Fruit fly (Drosophila melanogaster) whole organism, embryonic: ENCODE data around the gene CG8051.

Experiments used
- Bgb ChIP-seq: fragments of 200-800 bp; sonication (Bioruptor generic); IDR thresholded peaks from 2 replicates; pipeline ENCODE4 v1.3.6; 2022; ENCODE audit warnings: missing biosample characterization, missing genetic modification characterization; ENCODE audit not compliant: partially characterized antibody
- CG10979 ChIP-seq: fragments of 200-800 bp; sonication (Bioruptor generic); optimal IDR thresholded peaks from 2 replicates; lab custom pipeline; 2018; ENCODE audit warnings: missing biosample characterization, mild to moderate bottlenecking, missing genetic modification characterization, moderate library complexity
- CG11093 ChIP-seq: fragments of 200-800 bp; sonication (Bioruptor generic); IDR thresholded peaks from 3 replicates; pipeline ENCODE4 v1.3.6; 2022; ENCODE audit warnings: missing biosample characterization, missing genetic modification characterization
- CG12659 ChIP-seq: fragments of 200-800 bp; sonication (Bioruptor generic); optimal IDR thresholded peaks from 3 replicates; lab custom pipeline; 2017; ENCODE audit warnings: mild to moderate bottlenecking, missing biosample characterization, missing genetic modification reagents, missing genetic modification characterization
- CG13424 ChIP-seq: fragments of 200-800 bp; sonication (Bioruptor generic); optimal IDR thresholded peaks from 2 replicates; lab custom pipeline; 2019; ENCODE audit warnings: missing biosample characterization, mild to moderate bottlenecking, missing genetic modification characterization, moderate library complexity
- CG14860 ChIP-seq: fragments of 200-800 bp; sonication (Bioruptor generic); IDR thresholded peaks from 3 replicates; pipeline ENCODE4 v1.3.6; 2022; ENCODE audit warnings: missing biosample characterization, missing genetic modification characterization; ENCODE audit not compliant: partially characterized antibody
- CG15011 ChIP-seq: fragments of 200-800 bp; sonication (Bioruptor generic); optimal IDR thresholded peaks from 3 replicates; lab custom pipeline; 2018; ENCODE audit warnings: missing biosample characterization, mild to moderate bottlenecking, missing genetic modification characterization
- CG16863 ChIP-seq: fragments of 200-800 bp; sonication (Bioruptor generic); optimal IDR thresholded peaks from 3 replicates; lab custom pipeline; 2016; ENCODE audit warnings: missing biosample characterization, missing genetic modification characterization
- CG17186 ChIP-seq: fragments of 200-800 bp; sonication (Bioruptor generic); optimal IDR thresholded peaks from 3 replicates; lab custom pipeline; 2017; ENCODE audit warnings: missing biosample characterization, missing genetic modification reagents, missing genetic modification characterization
- CG1792 ChIP-seq: fragments of 200-800 bp; sonication (Bioruptor generic); optimal IDR thresholded peaks from 2 replicates; lab custom pipeline; 2016; ENCODE audit warnings: missing biosample characterization, missing genetic modification characterization
- CG2202 ChIP-seq: fragments of 200-800 bp; sonication (Bioruptor generic); optimal IDR thresholded peaks from 2 replicates; lab custom pipeline; 2018; ENCODE audit warnings: missing biosample characterization, mild to moderate bottlenecking, missing genetic modification characterization
- CG2875 ChIP-seq: fragments of 200-800 bp; sonication (Bioruptor generic); optimal IDR thresholded peaks from 2 replicates; lab custom pipeline; 2017; ENCODE audit warnings: missing biosample characterization, mild to moderate bottlenecking, missing genetic modification characterization, missing genetic modification reagents
- CG30403 ChIP-seq: fragments of 200-800 bp; sonication (Bioruptor generic); optimal IDR thresholded peaks from 3 replicates; lab custom pipeline; 2016; ENCODE audit warnings: missing biosample characterization, missing genetic modification characterization
- CG3838 ChIP-seq: fragments of 200-800 bp; sonication (Bioruptor generic); optimal IDR thresholded peaks from 3 replicates; lab custom pipeline; 2016; ENCODE audit warnings: missing biosample characterization, missing genetic modification characterization
- CG9932 ChIP-seq: fragments of 200-800 bp; sonication (Bioruptor generic); IDR thresholded peaks from 2 replicates; pipeline ENCODE4 v1.3.6; 2022; ENCODE audit warnings: missing biosample characterization, missing genetic modification characterization
- CTCF ChIP-seq: fragments of 200-800 bp; sonication (Bioruptor generic); optimal IDR thresholded peaks from 2 replicates; lab custom pipeline; 2017; ENCODE audit warnings: missing biosample characterization, mild to moderate bottlenecking, missing genetic modification characterization, moderate library complexity
- Dad ChIP-seq: fragments of 200-800 bp; sonication (Bioruptor generic); optimal IDR thresholded peaks from 3 replicates; lab custom pipeline; 2016; ENCODE audit warnings: missing biosample characterization, missing genetic modification characterization
- Elba2 ChIP-seq: fragments of 200-800 bp; sonication (Bioruptor generic); optimal IDR thresholded peaks from 3 replicates; lab custom pipeline; 2016; ENCODE audit warnings: missing biosample characterization, missing genetic modification characterization
- H2.0 ChIP-seq: fragments of 200-800 bp; sonication (Bioruptor generic); IDR thresholded peaks from 2 replicates; pipeline ENCODE4 v1.3.6; 2022; ENCODE audit warnings: missing biosample characterization, missing genetic modification characterization
- Jarid2 ChIP-seq: fragments of 200-800 bp; sonication (Bioruptor generic); optimal IDR thresholded peaks from 3 replicates; lab custom pipeline; 2017; ENCODE audit warnings: mild to moderate bottlenecking, missing biosample characterization, missing genetic modification reagents, missing genetic modification characterization
- Myb ChIP-seq: fragments of 200-800 bp; sonication (Bioruptor generic); optimal IDR thresholded peaks from 2 replicates; lab custom pipeline; 2016; ENCODE audit warnings: missing biosample characterization, missing genetic modification characterization
- NFAT ChIP-seq: fragments of 200-800 bp; sonication (Bioruptor generic); IDR thresholded peaks from 2 replicates; pipeline ENCODE4 v1.3.6; 2022; ENCODE audit warnings: missing biosample characterization, missing genetic modification characterization
- Neu2 ChIP-seq: fragments of 200-800 bp; sonication (Bioruptor generic); optimal IDR thresholded peaks from 3 replicates; lab custom pipeline; 2016; ENCODE audit warnings: missing biosample characterization, missing genetic modification characterization, borderline replicate concordance
- Ptx1 ChIP-seq: fragments of 200-800 bp; sonication (Bioruptor generic); IDR thresholded peaks from 2 replicates; pipeline ENCODE4 v1.3.6; 2022; ENCODE audit warnings: missing biosample characterization, missing genetic modification characterization
- Usf ChIP-seq: fragments of 200-800 bp; sonication (Bioruptor generic); optimal IDR thresholded peaks from 2 replicates; lab custom pipeline; 2017; ENCODE audit warnings: missing genotype, missing biosample characterization, missing genetic modification characterization
- cato ChIP-seq: fragments of 200-800 bp; sonication (Bioruptor generic); optimal IDR thresholded peaks from 2 replicates; lab custom pipeline; 2016; ENCODE audit warnings: missing biosample characterization, missing genetic modification characterization, borderline replicate concordance
- chn ChIP-seq: fragments of 200-800 bp; sonication (Bioruptor generic); optimal IDR thresholded peaks from 2 replicates; lab custom pipeline; 2016; ENCODE audit warnings: missing biosample characterization, missing genetic modification characterization
- dimm ChIP-seq: fragments of 200-800 bp; sonication (Bioruptor generic); IDR thresholded peaks from 2 replicates; pipeline ENCODE4 v1.3.6; 2022; ENCODE audit warnings: missing biosample characterization, missing genetic modification characterization
- dysf ChIP-seq: fragments of 200-800 bp; sonication (Bioruptor generic); IDR thresholded peaks from 3 replicates; pipeline ENCODE4 v1.3.6; 2022; ENCODE audit warnings: missing biosample characterization, missing genetic modification characterization
- eyg ChIP-seq: fragments of 200-800 bp; sonication (Bioruptor generic); optimal IDR thresholded peaks from 3 replicates; lab custom pipeline; 2016; ENCODE audit warnings: missing biosample characterization, missing genetic modification characterization
- fd64A ChIP-seq: fragments of 200-800 bp; sonication (Bioruptor generic); optimal IDR thresholded peaks from 3 replicates; lab custom pipeline; 2018; ENCODE audit warnings: missing biosample characterization, mild to moderate bottlenecking, missing genetic modification characterization
- grau ChIP-seq: fragments of 200-800 bp; optimal IDR thresholded peaks from 3 replicates; lab custom pipeline; 2019; ENCODE audit warnings: missing biosample characterization, mild to moderate bottlenecking, missing genetic modification characterization, moderate library complexity
- gt ChIP-seq: fragments of 200-800 bp; sonication (Bioruptor generic); IDR thresholded peaks from 2 replicates; pipeline ENCODE4 v1.3.6; 2022; ENCODE audit warnings: missing biosample characterization, missing genetic modification characterization
- kay ChIP-seq: fragments of 200-800 bp; sonication (Bioruptor generic); optimal IDR thresholded peaks from 2 replicates; lab custom pipeline; 2016; ENCODE audit warnings: missing biosample characterization, missing genetic modification characterization
- ken ChIP-seq: fragments of 200-800 bp; sonication (Bioruptor generic); IDR thresholded peaks from 3 replicates; pipeline ENCODE4 v1.3.6; 2022; ENCODE audit warnings: missing biosample characterization, missing genetic modification characterization
- lbe ChIP-seq: fragments of 200-800 bp; sonication (Bioruptor generic); optimal IDR thresholded peaks from 2 replicates; lab custom pipeline; 2016; ENCODE audit warnings: missing biosample characterization, mild to moderate bottlenecking, missing genetic modification characterization
- nerfin-2 ChIP-seq: fragments of 200-800 bp; sonication (Bioruptor generic); IDR thresholded peaks from 2 replicates; pipeline ENCODE4 v1.3.6; 2022; ENCODE audit warnings: missing biosample characterization, missing genetic modification characterization; ENCODE audit not compliant: partially characterized antibody
- onecut ChIP-seq: fragments of 200-800 bp; sonication (Bioruptor generic); IDR thresholded peaks from 2 replicates; pipeline ENCODE4 v1.3.6; 2022; ENCODE audit warnings: missing biosample characterization, missing genetic modification characterization
- otp ChIP-seq: fragments of 200-800 bp; sonication (Bioruptor generic); IDR thresholded peaks from 3 replicates; pipeline ENCODE4, ENCODE4 v1.3.6; 2022; ENCODE audit warnings: missing biosample characterization, missing genetic modification characterization
- tin ChIP-seq: fragments of 200-800 bp; sonication (Bioruptor generic); optimal IDR thresholded peaks from 3 replicates; lab custom pipeline; 2016; ENCODE audit warnings: missing biosample characterization, missing genetic modification characterization
- tna ChIP-seq: fragments of 200-800 bp; sonication (Bioruptor generic); IDR thresholded peaks from 2 replicates; pipeline ENCODE4 v1.3.6; 2022; ENCODE audit warnings: missing biosample characterization, missing genetic modification characterization; ENCODE audit not compliant: partially characterized antibody
- trh ChIP-seq: fragments of 200-800 bp; sonication (Bioruptor generic); optimal IDR thresholded peaks from 2 replicates; lab custom pipeline; 2016; ENCODE audit warnings: missing biosample characterization, missing genetic modification characterization
- tup ChIP-seq: fragments of 200-800 bp; sonication (Bioruptor generic); optimal IDR thresholded peaks from 2 replicates; lab custom pipeline; 2016; ENCODE audit warnings: missing biosample characterization, mild to moderate bottlenecking, missing genetic modification characterization, moderate library complexity
- twi ChIP-seq: fragments of 200-800 bp; optimal IDR thresholded peaks from 2 replicates; lab custom pipeline; 2019; ENCODE audit warnings: missing biosample characterization, mild to moderate bottlenecking, missing genetic modification characterization, moderate library complexity
- unc-4 ChIP-seq: fragments of 200-800 bp; sonication (Bioruptor generic); IDR thresholded peaks from 2 replicates; pipeline ENCODE4 v1.3.6; 2022; ENCODE audit warnings: missing biosample characterization, missing genetic modification characterization; ENCODE audit not compliant: partially characterized antibody
- wdn ChIP-seq: fragments of 200-800 bp; sonication (Bioruptor generic); IDR thresholded peaks from 2 replicates; pipeline ENCODE4 v1.3.6; 2022; ENCODE audit warnings: missing biosample characterization, missing genetic modification characterization
- z ChIP-seq: fragments of 200-800 bp; sonication (Bioruptor generic); IDR thresholded peaks from 3 replicates; pipeline ENCODE4 v1.3.6; 2022; ENCODE audit warnings: missing biosample characterization, missing genetic modification characterization
- zen2 ChIP-seq: fragments of 200-800 bp; sonication (Bioruptor generic); IDR thresholded peaks from 3 replicates; pipeline ENCODE4 v1.3.6; 2022; ENCODE audit warnings: missing biosample characterization, missing genetic modification characterization; ENCODE audit not compliant: partially characterized antibody

Gene CG8051

DNA sequence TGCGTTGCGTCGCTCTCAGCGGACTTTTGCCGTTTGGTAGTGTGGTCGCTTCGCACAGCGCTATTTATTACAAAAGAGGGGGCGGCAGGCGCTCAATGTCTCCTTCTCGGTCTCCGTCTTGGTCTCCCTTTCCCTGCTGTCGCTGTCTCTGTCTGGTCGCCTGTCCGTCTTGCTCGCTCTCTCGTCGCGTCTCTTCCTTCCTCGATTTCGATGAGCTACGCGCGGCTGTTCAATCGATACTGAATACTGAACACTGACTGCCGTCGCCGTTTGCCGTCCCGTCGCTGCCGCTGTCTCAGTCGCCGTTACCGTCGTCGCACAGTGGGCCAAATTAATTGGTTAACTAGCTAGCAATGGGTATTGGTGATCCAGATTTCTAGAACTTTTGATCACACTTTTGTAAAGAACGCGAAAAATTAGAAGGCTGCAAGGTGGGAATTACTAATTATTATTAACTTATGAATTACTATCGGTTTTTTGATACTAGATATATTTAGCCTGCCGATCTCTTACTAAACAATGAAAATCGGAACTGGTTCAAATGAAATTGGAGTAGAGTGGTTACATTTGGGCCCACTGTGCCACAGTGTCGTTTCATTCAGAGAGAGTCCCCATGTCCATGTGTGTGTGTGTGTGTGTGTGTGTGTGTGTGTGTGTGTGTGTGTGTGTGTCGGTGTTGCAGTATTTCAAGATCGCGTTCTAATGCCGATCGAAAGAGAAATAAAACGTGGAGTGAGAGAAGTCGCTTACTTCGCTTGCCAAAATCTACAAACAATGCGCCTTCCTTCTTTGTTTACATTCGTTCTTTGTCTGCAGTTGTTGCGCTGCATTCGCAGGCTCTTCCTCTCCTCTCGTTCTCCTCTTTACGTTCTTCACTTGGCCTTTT lies 9.6 kb downstream of the CG8051 start, which contains the start of gene CG8034 (continued):
- TF ChIP-seq CG1792 (GFP tag; lab: Kevin White, UChicago) = peak; percentile 83
- peak; percentile 97 for TF ChIP-seq CG10979 (tag; lab: Kevin White, UChicago)
- peak; percentile 93 for TF ChIP-seq CG2202
- TF ChIP-seq H2.0 (GFP tag; lab: Robert Waterston, UW) = peak; percentile 89
- TF ChIP-seq NFAT (GFP tag; lab: Robert Waterston, UW) = peak; percentile 83
- TF ChIP-seq cato = peak; percentile 91
- TF ChIP-seq chn = peak; percentile 95
- TF ChIP-seq Bgb (GFP tag; lab: Robert Waterston, UW) = 0 out of 2 replicates have a peak, but pooled peaks have one; percentile 44
- no peak for TF ChIP-seq CG14860
- peak; percentile 89 for TF ChIP-seq onecut (GFP tag; lab: Robert Waterston, UW)
- TF ChIP-seq fd64A = peak; percentile 88
- peak; percentile 94 for TF ChIP-seq Jarid2 (GFP tag; lab: Kevin White, UChicago)
- peak; percentile 95 for TF ChIP-seq twi
- peak; percentile 85 for TF ChIP-seq dimm
- peak; percentile 87 for TF ChIP-seq wdn
- peak; percentile 85 for TF ChIP-seq CG17186
- peak; percentile 96 for TF ChIP-seq CG9932 (GFP tag; lab: Robert Waterston, UW)
- TF ChIP-seq CG3838 (GFP tag; lab: Kevin White, UChicago) = peak; percentile 82
- TF ChIP-seq Myb (GFP tag; lab: Kevin White, UChicago) = peak; percentile 87
- peak; percentile 84 for TF ChIP-seq tup
- peak; percentile 98 for TF ChIP-seq CG13424 (tag; lab: Kevin White, UChicago)
- TF ChIP-seq tna = no peak
- TF ChIP-seq Usf (GFP tag; lab: Kevin White, UChicago) = peak; percentile 97
- TF ChIP-seq tin (GFP tag; lab: Kevin White, UChicago) = peak; percentile 95
- TF ChIP-seq CG2875 (GFP tag; lab: Kevin White, UChicago) = peak; percentile 94
- TF ChIP-seq zen2 (GFP tag; lab: Robert Waterston, UW) = 0 out of 3 replicates have a peak, but pooled peaks have one; percentile 22
- TF ChIP-seq lbe = peak; percentile 94
- peak; percentile 93 for TF ChIP-seq trh (GFP tag; lab: Kevin White, UChicago)
- TF ChIP-seq Elba2 (GFP tag; lab: Kevin White, UChicago) = peak; percentile 76
- peak; percentile 85 for TF ChIP-seq ken (GFP tag; lab: Robert Waterston, UW)
- 0 out of 3 replicates have a peak, but pooled peaks have one; percentile 48 for TF ChIP-seq z (GFP tag; lab: Robert Waterston, UW)
- peak; percentile 93 for TF ChIP-seq Dad (GFP tag; lab: Kevin White, UChicago)
- TF ChIP-seq Neu2 = peak; percentile 69
- TF ChIP-seq CG16863 (GFP tag; lab: Kevin White, UChicago) = peak; percentile 96
- peak; percentile 98 for TF ChIP-seq CG12659 (GFP tag; lab: Kevin White, UChicago)
- TF ChIP-seq kay (GFP tag; lab: Kevin White, UChicago) = peak; percentile 93
- TF ChIP-seq CG30403 (GFP tag; lab: Kevin White, UChicago) = peak; percentile 98
- TF ChIP-seq gt = peak; percentile 90
- peak; percentile 62 for TF ChIP-seq CTCF (GFP tag; lab: Kevin White, UChicago)
- TF ChIP-seq otp = peak; percentile 86
- peak; percentile 97 for TF ChIP-seq grau (tag; lab: Kevin White, UChicago)
- TF ChIP-seq CG11093 (GFP tag; lab: Robert Waterston, UW) = peak; percentile 93
- peak; percentile 98 for TF ChIP-seq dysf
- no peak for TF ChIP-seq unc-4 (GFP tag; lab: Robert Waterston, UW)
- peak; percentile 97 for TF ChIP-seq Ptx1
- peak; percentile 96 for TF ChIP-seq CG15011 (GFP tag; lab: Kevin White, UChicago)
- peak; percentile 91 for TF ChIP-seq eyg (GFP tag; lab: Kevin White, UChicago)
- TF ChIP-seq nerfin-2 = peak; percentile 51; the same call in 1 of the 2 replicates
